Worm (Caenorhabditis elegans) whole organism, L3 larva: Measurements from ENCODE around the gene ZC239.4.

Experiments
- aly-2 ChIP-seq: fragments of 150-350 bp; optimal IDR thresholded peaks from 2 replicates; lab custom pipeline; 2014; ENCODE audit warnings: missing biosample characterization, missing genetic modification characterization
- daf-12 ChIP-seq: fragments of 150-350 bp; optimal IDR thresholded peaks from 2 replicates; lab custom pipeline; 2014; ENCODE audit warnings: missing biosample characterization, missing genetic modification reagents, missing genetic modification characterization
- lin-39 ChIP-seq: fragments of 150-350 bp; optimal IDR thresholded peaks from 2 replicates; lab custom pipeline; 2018; ENCODE audit warnings: missing biosample characterization, missing genetic modification reagents, missing genetic modification characterization
- nhr-237 ChIP-seq: fragments of 150-350 bp; optimal IDR thresholded peaks from 2 replicates; lab custom pipeline; 2014; ENCODE audit warnings: missing biosample characterization, missing genetic modification characterization
- pqm-1 ChIP-seq: fragments of 150-350 bp; optimal IDR thresholded peaks from 2 replicates; lab custom pipeline; 2017; ENCODE audit warnings: missing biosample characterization, missing genetic modification characterization, inconsistent platforms
- ztf-4 ChIP-seq: fragments of 150-350 bp; optimal IDR thresholded peaks from 2 replicates; lab custom pipeline; 2014; ENCODE audit warnings: missing biosample characterization, missing genetic modification characterization

ce11 chrII:3209251-3209650 is 4.7 kb upstream of the ZC239.4 start, which contains the start of gene ZC239.6:
- TF ChIP-seq daf-12 (tag; lab: Kevin White, UChicago) (no peak), lin-39 (tag; lab: Kevin White, UChicago) (no peak), ztf-4 (no peak), nhr-237 (tag; lab: Kevin White, UChicago) (no peak), aly-2 (tag; lab: Kevin White, UChicago) (no peak), pqm-1 (tag; lab: Kevin White, UChicago) (no peak)
